Worm (Caenorhabditis elegans): ENCODE data around the gene npr-13.

npr-13 gene

ce11 chrV:14849628-14850027 lies 8.8 kb downstream of the npr-13 start:
- TF ChIP-seq eyg-1 (tag; optimal IDR thresholded peaks at IDR 0.05) (no peak), pax-1 (tag; optimal IDR thresholded peaks at IDR 0.05) (no peak), unc-55 (GFP tag; optimal IDR thresholded peaks at IDR 0.05) (no peak), nhr-11 (tag; optimal IDR thresholded peaks at IDR 0.05) (no peak), nfya-1 (tag; optimal IDR thresholded peaks at IDR 0.05) (peak; percentile 32), unc-3 (GFP tag; conservative IDR thresholded peaks at IDR 0.05) (no peak), unc-3 (tag; optimal IDR thresholded peaks at IDR 0.05) (no peak), elt-2 (tag; optimal IDR thresholded peaks at IDR 0.05) (no peak), ceh-31 (tag; optimal IDR thresholded peaks at IDR 0.05) (peak; percentile 10), hlh-30 (tag; optimal IDR thresholded peaks at IDR 0.05; ENCODE audit: insufficient read depth) (peak; percentile 89), lim-6 (tag; optimal IDR thresholded peaks at IDR 0.05) (no peak), dve-1 (tag; optimal IDR thresholded peaks at IDR 0.05) (no peak)

ce11 chrV:14848510-14849206 lies 9.7 kb downstream of the npr-13 start:
- TF ChIP-seq ceh-30 (tag; optimal IDR thresholded peaks at IDR 0.05) (no peak), elt-2 (tag; optimal IDR thresholded peaks at IDR 0.05) (no peak), zip-5 (tag; optimal IDR thresholded peaks at IDR 0.05) (no peak), ceh-31 (tag; optimal IDR thresholded peaks at IDR 0.05) (no peak), tbx-7 (tag; optimal IDR thresholded peaks at IDR 0.05) (no peak), nfya-1 (tag; optimal IDR thresholded peaks at IDR 0.05) (peak; percentile 31), fax-1 (tag; optimal IDR thresholded peaks at IDR 0.05) (no peak), syd-9 (tag; optimal IDR thresholded peaks at IDR 0.05) (no peak), unc-55 (GFP tag; optimal IDR thresholded peaks at IDR 0.05) (peak; percentile 99), rnt-1 (tag; optimal IDR thresholded peaks at IDR 0.05) (peak; percentile 36), ama-1 (optimal IDR thresholded peaks at IDR 0.05) (no peak), ttx-3 (tag; optimal IDR thresholded peaks at IDR 0.05) (no peak), lin-11 (tag; optimal IDR thresholded peaks at IDR 0.05) (no peak), hlh-15 (tag; optimal IDR thresholded peaks at IDR 0.05) (no peak), lim-6 (tag; optimal IDR thresholded peaks at IDR 0.05) (no peak), fkh-10 (GFP tag; optimal IDR thresholded peaks at IDR 0.05) (no peak), ceh-34 (tag; optimal IDR thresholded peaks at IDR 0.05) (no peak), hlh-6 (tag; optimal IDR thresholded peaks at IDR 0.05) (no peak), ceh-18 (tag; optimal IDR thresholded peaks at IDR 0.05) (peak; percentile 61), fkh-6 (tag; optimal IDR thresholded peaks at IDR 0.05) (no peak), hlh-8 (tag; optimal IDR thresholded peaks at IDR 0.05) (peak; percentile 13), npax-4 (tag; optimal IDR thresholded peaks at IDR 0.05) (no peak), Y22D7AL.16 (tag; optimal IDR thresholded peaks at IDR 0.05) (no peak), pqm-1 (tag; optimal IDR thresholded peaks at IDR 0.05) (no peak), hlh-30 (tag; optimal IDR thresholded peaks at IDR 0.05; ENCODE audit: insufficient read depth) (peak; percentile 87)

DNA sequence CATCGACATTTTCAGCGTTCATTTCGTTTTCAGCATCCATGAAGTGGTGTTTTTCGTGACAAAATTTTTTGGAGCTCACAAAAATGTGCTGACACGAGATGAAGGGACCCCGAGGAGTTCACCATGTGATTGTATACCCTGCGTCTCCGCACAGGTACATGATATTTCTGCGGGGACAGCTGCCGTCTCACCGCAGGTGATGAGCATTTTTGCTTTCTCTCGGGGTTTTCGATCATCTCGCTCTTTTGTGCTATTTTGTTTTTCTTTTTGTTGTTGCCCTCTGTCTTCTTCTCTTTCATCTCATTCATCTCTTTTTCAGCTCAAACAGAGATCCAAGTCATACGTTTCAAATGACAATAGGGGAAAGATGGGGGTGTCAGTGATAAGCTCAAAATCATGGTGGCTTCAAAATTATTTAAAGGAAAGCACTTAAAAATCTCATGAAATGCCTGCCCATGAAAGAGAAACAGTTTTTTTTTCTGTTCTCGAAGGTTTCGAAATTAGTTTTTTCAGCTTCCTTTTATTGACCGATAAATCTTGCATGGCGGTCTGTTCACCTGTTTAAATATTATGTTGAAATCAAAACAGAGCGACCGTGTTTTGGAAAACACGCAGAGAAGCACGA lies 11.0 kb downstream of the npr-13 start, which contains the start of gene ret-1:
ret-1 (minus strand) TSS at position 123 of the 625 bp plus-strand sequence.
- TF ChIP-seq eyg-1 (tag; optimal IDR thresholded peaks at IDR 0.05): no peak
- no peak for TF ChIP-seq nfya-1 (tag; optimal IDR thresholded peaks at IDR 0.05)
- TF ChIP-seq ahr-1 (tag; optimal IDR thresholded peaks at IDR 0.05): no peak
- no peak for TF ChIP-seq sox-4 (tag; optimal IDR thresholded peaks at IDR 0.05)
- TF ChIP-seq lim-6 (tag; optimal IDR thresholded peaks at IDR 0.05): no peak
- TF ChIP-seq ceh-22 (tag; optimal IDR thresholded peaks at IDR 0.05): no peak
- TF ChIP-seq ama-1 (optimal IDR thresholded peaks at IDR 0.05): no peak
- TF ChIP-seq F13H6.1 (tag; optimal IDR thresholded peaks at IDR 0.05): no peak
- no peak for TF ChIP-seq pat-9 (tag; optimal IDR thresholded peaks at IDR 0.05)
- no peak for TF ChIP-seq ceh-2 (tag; optimal IDR thresholded peaks at IDR 0.05)
- TF ChIP-seq ceh-6 (GFP tag; optimal IDR thresholded peaks at IDR 0.05): no peak
- TF ChIP-seq ceh-48 (tag; optimal IDR thresholded peaks at IDR 0.05): no peak
- no peak for TF ChIP-seq ceh-19 (GFP tag; optimal IDR thresholded peaks at IDR 0.05)
- TF ChIP-seq hlh-8 (tag; optimal IDR thresholded peaks at IDR 0.05): no peak
- peak; percentile 8 for TF ChIP-seq madf-2 (tag; optimal IDR thresholded peaks at IDR 0.05)
- TF ChIP-seq ets-4 (tag; optimal IDR thresholded peaks at IDR 0.05): no peak
- no peak for TF ChIP-seq sdc-2 (tag; optimal IDR thresholded peaks at IDR 0.05)
- no peak for TF ChIP-seq C38D4.7 (GFP tag; optimal IDR thresholded peaks at IDR 0.05)
- TF ChIP-seq zip-5 (tag; optimal IDR thresholded peaks at IDR 0.05): no peak
- TF ChIP-seq hlh-13 (GFP tag; optimal IDR thresholded peaks at IDR 0.05): no peak
- no peak for TF ChIP-seq hlh-15 (tag; optimal IDR thresholded peaks at IDR 0.05)
- TF ChIP-seq unc-55 (GFP tag; optimal IDR thresholded peaks at IDR 0.05): peak; percentile 45
- TF ChIP-seq fkh-10 (GFP tag; optimal IDR thresholded peaks at IDR 0.05): no peak
- no peak for TF ChIP-seq pha-2 (tag; optimal IDR thresholded peaks at IDR 0.05)
- TF ChIP-seq hlh-30 (tag; optimal IDR thresholded peaks at IDR 0.05; ENCODE audit: insufficient read depth): peak; percentile 83
- TF ChIP-seq ceh-31 (tag; optimal IDR thresholded peaks at IDR 0.05): no peak
- peak; percentile 78 for TF ChIP-seq rnt-1 (tag; optimal IDR thresholded peaks at IDR 0.05)
- TF ChIP-seq fkh-6 (tag; optimal IDR thresholded peaks at IDR 0.05): no peak
- TF ChIP-seq ztf-16 (tag; optimal IDR thresholded peaks at IDR 0.05): no peak
- peak; percentile 6 for TF ChIP-seq ceh-18 (tag; optimal IDR thresholded peaks at IDR 0.05)

All from whole organism, late embryonic.